Fruit fly (Drosophila melanogaster): ENCODE measurements around the gene CG4822.

The CG4822 gene

dm6 chr2L:143088-143487, 21.5 kb upstream of the CG4822 start, which contains the start of the genes CG31974 and CG11454 (continued):
- no peak for TF ChIP-seq sc (optimal IDR thresholded peaks at IDR 0.05)
- no peak for TF ChIP-seq sc (GFP tag; optimal IDR thresholded peaks at IDR 0.05)
- TF ChIP-seq Dfd (GFP tag; optimal IDR thresholded peaks at IDR 0.05) = no peak
- no peak for TF ChIP-seq CG11696 (GFP tag; IDR thresholded peaks at IDR 0.05)
- TF ChIP-seq Atf3 (GFP tag; optimal IDR thresholded peaks at IDR 0.05) = no peak
- no peak for TF ChIP-seq en (GFP tag; optimal IDR thresholded peaks at IDR 0.05)
- no peak for TF ChIP-seq ttk (GFP tag; IDR thresholded peaks at IDR 0.05)
- TF ChIP-seq Fer2 (tag; optimal IDR thresholded peaks at IDR 0.05) = no peak
- TF ChIP-seq crol (GFP tag; IDR thresholded peaks at IDR 0.05) = no peak
- TF ChIP-seq trh (GFP tag; optimal IDR thresholded peaks at IDR 0.05) = no peak
- TF ChIP-seq nerfin-2 (GFP tag; IDR thresholded peaks at IDR 0.05; ENCODE audit: partially characterized antibody) = peak; percentile 70; the same call in 1 of the 2 replicates
- no peak for TF ChIP-seq NFAT (GFP tag; IDR thresholded peaks at IDR 0.05)
- TF ChIP-seq CG10147 (GFP tag; optimal IDR thresholded peaks at IDR 0.05) = no peak
- no peak for TF ChIP-seq emc (GFP tag; optimal IDR thresholded peaks at IDR 0.05)
- TF ChIP-seq klu (GFP tag; IDR thresholded peaks at IDR 0.05) = no peak
- no peak for TF ChIP-seq dmrt11E (tag; optimal IDR thresholded peaks at IDR 0.05)
- TF ChIP-seq tx (GFP tag; optimal IDR thresholded peaks at IDR 0.05) = no peak
- TF ChIP-seq lab (GFP tag; optimal IDR thresholded peaks at IDR 0.05) = peak; percentile 33
- TF ChIP-seq unpg (GFP tag; optimal IDR thresholded peaks at IDR 0.05) = no peak
- no peak for TF ChIP-seq Hand (GFP tag; optimal IDR thresholded peaks at IDR 0.05)
- no peak for TF ChIP-seq CG9876 (GFP tag; optimal IDR thresholded peaks at IDR 0.05)
- TF ChIP-seq CG17359 (tag; optimal IDR thresholded peaks at IDR 0.05) = no peak
- peak; percentile 9 for TF ChIP-seq Nf-YC (tag; optimal IDR thresholded peaks at IDR 0.05)
- TF ChIP-seq Chrac-16 (GFP tag; optimal IDR thresholded peaks at IDR 0.05) = no peak
- TF ChIP-seq unc-4 (GFP tag; IDR thresholded peaks at IDR 0.05; ENCODE audit: partially characterized antibody) = peak; percentile 95
- TF ChIP-seq CG7372 (GFP tag; IDR thresholded peaks at IDR 0.05) = no peak
- no peak for TF ChIP-seq ab (GFP tag; optimal IDR thresholded peaks at IDR 0.05)
- peak; percentile 100 for TF ChIP-seq CG15514 (GFP tag; optimal IDR thresholded peaks at IDR 0.05)
- TF ChIP-seq HHEX (GFP tag; optimal IDR thresholded peaks at IDR 0.05) = no peak
- no peak for TF ChIP-seq CG9609 (GFP tag; optimal IDR thresholded peaks at IDR 0.05)
- no peak for TF ChIP-seq Mad (GFP tag; optimal IDR thresholded peaks at IDR 0.05)
- no peak for TF ChIP-seq CG15696 (tag; optimal IDR thresholded peaks at IDR 0.05)
- TF ChIP-seq vnd (GFP tag; IDR thresholded peaks at IDR 0.05; ENCODE audit: partially characterized antibody) = peak; percentile 58; the same call in 1 of the 3 replicates
- TF ChIP-seq CG6683 (GFP tag; optimal IDR thresholded peaks at IDR 0.05) = no peak
- TF ChIP-seq CG13296 (GFP tag; optimal IDR thresholded peaks at IDR 0.05) = no peak
- no peak for TF ChIP-seq CG14965 (GFP tag; optimal IDR thresholded peaks at IDR 0.05; ENCODE audit: borderline replicate concordance)
- no peak for TF ChIP-seq CG31224 (GFP tag; IDR thresholded peaks at IDR 0.05)
- TF ChIP-seq dpn (GFP tag; optimal IDR thresholded peaks at IDR 0.05) = peak in 1 of 2 experiments; percentile 7
- peak; percentile 69 for TF ChIP-seq her (GFP tag; optimal IDR thresholded peaks at IDR 0.05)
- peak; percentile 90 for TF ChIP-seq Sry-δ (GFP tag; optimal IDR thresholded peaks at IDR 0.05)
- TF ChIP-seq CG13624 (GFP tag; optimal IDR thresholded peaks at IDR 0.05) = peak; percentile 26
- TF ChIP-seq H15 (GFP tag; IDR thresholded peaks at IDR 0.05) = no peak
- TF ChIP-seq CG8388 (GFP tag; optimal IDR thresholded peaks at IDR 0.05) = no peak
- no peak for TF ChIP-seq oc (tag; optimal IDR thresholded peaks at IDR 0.05)
- no peak for TF ChIP-seq CG17385 (GFP tag; optimal IDR thresholded peaks at IDR 0.05)
- no peak for TF ChIP-seq CG10431 (GFP tag; optimal IDR thresholded peaks at IDR 0.05)
- TF ChIP-seq hkb (optimal IDR thresholded peaks at IDR 0.05) = no peak
- TF ChIP-seq hkb (GFP tag; IDR thresholded peaks at IDR 0.05) = no peak
- TF ChIP-seq CG10979 (tag; optimal IDR thresholded peaks at IDR 0.05) = peak; percentile 7
- TF ChIP-seq salm (tag; optimal IDR thresholded peaks at IDR 0.05) = no peak
- peak; percentile 67 for TF ChIP-seq CG5180 (GFP tag; optimal IDR thresholded peaks at IDR 0.05)
- no peak for TF ChIP-seq CG17612 (GFP tag; IDR thresholded peaks at IDR 0.05)

Data from whole organism, embryonic.